Worm (Caenorhabditis elegans) whole organism, young adult: Measurements from ENCODE around the gene F01D5.1.

Experiments
- B0336.3 ChIP-seq: fragments of 200-800 bp; sonication (Bioruptor generic); IDR thresholded peaks from 2 replicates; pipeline ENCODE4 v1.3.6; 2022; ENCODE audit warnings: missing genetic modification characterization, missing compliant biosample characterization
- C06A6.2 ChIP-seq: fragments of 200-800 bp; sonication (Bioruptor generic); conservative IDR thresholded peaks from 2 replicates; pipeline ENCODE4 v1.3.6; 2022; ENCODE audit warnings: missing genetic modification characterization, missing compliant biosample characterization
- D2030.7 ChIP-seq: fragments of 200-800 bp; sonication (Bioruptor generic); IDR thresholded peaks from 2 replicates; pipeline ENCODE4 v1.3.6; 2022; ENCODE audit warnings: missing genetic modification reagents, missing genetic modification characterization, missing compliant biosample characterization
- F10E7.11 ChIP-seq: sonication (generic microtip); optimal IDR thresholded peaks from 2 replicates; lab custom pipeline; 2017; ENCODE audit warnings: mild to moderate bottlenecking, missing genetic modification characterization, moderate library complexity, missing compliant biosample characterization
- F22D6.2 ChIP-seq: sonication (generic microtip); optimal IDR thresholded peaks from 2 replicates; lab custom pipeline; 2016; ENCODE audit warnings: mild to moderate bottlenecking, missing genetic modification characterization, missing compliant biosample characterization
- F33H1.4 ChIP-seq: fragments of 200-800 bp; sonication (Bioruptor generic); IDR thresholded peaks from 2 replicates; pipeline ENCODE4 v1.3.6; 2022; ENCODE audit warnings: missing genetic modification reagents, missing genetic modification characterization, missing compliant biosample characterization
- F39B2.1 ChIP-seq: fragments of 200-800 bp; sonication (Bioruptor generic); IDR thresholded peaks from 2 replicates; pipeline ENCODE4 v1.3.6; 2022; ENCODE audit warnings: missing genetic modification reagents, missing genetic modification characterization, missing compliant biosample characterization
- F49E8.2 ChIP-seq: sonication (generic microtip); optimal IDR thresholded peaks from 3 replicates; lab custom pipeline; 2017; ENCODE audit warnings: missing genetic modification characterization, mild to moderate bottlenecking, missing compliant biosample characterization, antibody characterized with exemption, moderate library complexity; ENCODE audit not compliant: insufficient read depth
- F52B5.7 ChIP-seq: sonication (generic microtip); optimal IDR thresholded peaks from 2 replicates; lab custom pipeline; 2016; ENCODE audit warnings: mild to moderate bottlenecking, missing genetic modification characterization, missing compliant biosample characterization
- K11D2.4 ChIP-seq: fragments of 200-800 bp; sonication (Bioruptor generic); IDR thresholded peaks from 2 replicates; pipeline ENCODE4 v1.3.6; 2022; ENCODE audit warnings: missing genetic modification reagents, missing genetic modification characterization, missing compliant biosample characterization
- K12H6.12 ChIP-seq: fragments of 200-800 bp; sonication (Bioruptor generic); optimal IDR thresholded peaks from 2 replicates; lab custom pipeline; 2018; ENCODE audit warnings: mild to moderate bottlenecking, missing genetic modification characterization, missing compliant biosample characterization
- Y53G8AR.9 ChIP-seq: fragments of 200-800 bp; sonication (Bioruptor generic); conservative IDR thresholded peaks from 2 replicates; pipeline ENCODE4 v1.3.6; 2022; ENCODE audit warnings: missing genetic modification reagents, missing genetic modification characterization, missing compliant biosample characterization
- Y56A3A.18 ChIP-seq: fragments of 200-800 bp; sonication (Bioruptor generic); IDR thresholded peaks from 2 replicates; pipeline ENCODE4 v1.3.6; 2022; ENCODE audit warnings: missing genetic modification reagents, missing genetic modification characterization, missing compliant biosample characterization
- Y95B8A.8 ChIP-seq: fragments of 200-800 bp; sonication (Bioruptor generic); IDR thresholded peaks from 2 replicates; pipeline ENCODE4 v1.3.6; 2022; ENCODE audit warnings: missing genetic modification reagents, missing genetic modification characterization, missing compliant biosample characterization
- attf-3 ChIP-seq: fragments of 200-800 bp; sonication (Bioruptor generic); conservative IDR thresholded peaks from 2 replicates; pipeline ENCODE4 v1.3.6; 2022; ENCODE audit warnings: missing genetic modification reagents, missing genetic modification characterization, missing compliant biosample characterization
- ceh-91 ChIP-seq: fragments of 200-800 bp; sonication (Bioruptor generic); IDR thresholded peaks from 2 replicates; pipeline ENCODE4 v1.3.6; 2022; ENCODE audit warnings: missing genetic modification reagents, missing genetic modification characterization, missing compliant biosample characterization
- dox-1 ChIP-seq: fragments of 200-800 bp; sonication (Bioruptor generic); IDR thresholded peaks from 2 replicates; pipeline ENCODE4 v1.3.6; 2022; ENCODE audit warnings: missing genetic modification reagents, missing genetic modification characterization, missing compliant biosample characterization
- dpff-1 ChIP-seq: sonication (generic microtip); optimal IDR thresholded peaks from 2 replicates; lab custom pipeline; 2017; ENCODE audit warnings: mild to moderate bottlenecking, missing genetic modification characterization, missing compliant biosample characterization
- dpl-1 ChIP-seq: fragments of 150-350 bp; optimal IDR thresholded peaks from 2 replicates; lab custom pipeline; 2014; ENCODE audit warnings: missing biosample characterization, missing genetic modification reagents, missing genetic modification characterization
- egl-18 ChIP-seq: fragments of 200-800 bp; sonication (Bioruptor generic); IDR thresholded peaks from 2 replicates; pipeline ENCODE4 v1.3.6; 2022; ENCODE audit warnings: missing genetic modification reagents, missing genetic modification characterization, missing compliant biosample characterization
- ekl-4 ChIP-seq: fragments of 200-800 bp; sonication (Bioruptor generic); IDR thresholded peaks from 2 replicates; pipeline ENCODE4 v1.3.6; 2022; ENCODE audit warnings: missing genetic modification reagents, missing genetic modification characterization, missing compliant biosample characterization
- ets-4 ChIP-seq: fragments of 200-800 bp; sonication (Bioruptor generic); optimal IDR thresholded peaks from 2 replicates; lab custom pipeline; 2018; ENCODE audit warnings: mild to moderate bottlenecking, missing genetic modification characterization, missing compliant biosample characterization
- fkh-3 ChIP-seq: sonication (generic microtip); optimal IDR thresholded peaks from 2 replicates; lab custom pipeline; 2016; ENCODE audit warnings: mild to moderate bottlenecking, missing genetic modification characterization, missing compliant biosample characterization
- hlh-26 ChIP-seq: fragments of 200-800 bp; sonication (Bioruptor generic); conservative IDR thresholded peaks from 2 replicates; pipeline ENCODE4 v1.3.6; 2022; ENCODE audit warnings: missing genetic modification reagents, missing genetic modification characterization, missing compliant biosample characterization
- hmg-1.2 ChIP-seq: fragments of 200-800 bp; sonication (Bioruptor generic); IDR thresholded peaks from 2 replicates; pipeline ENCODE4 v1.3.6; 2022; ENCODE audit warnings: missing genetic modification reagents, missing genetic modification characterization, missing compliant biosample characterization
- lag-1 ChIP-seq: fragments of 200-800 bp; sonication (Bioruptor generic); IDR thresholded peaks from 2 replicates; pipeline ENCODE4 v1.3.6; 2022; ENCODE audit warnings: missing genetic modification reagents, missing genetic modification characterization, missing compliant biosample characterization
- let-526 ChIP-seq: fragments of 200-800 bp; sonication (Bioruptor generic); IDR thresholded peaks from 2 replicates; pipeline ENCODE4 v1.3.6; 2022; ENCODE audit warnings: missing genetic modification reagents, missing genetic modification characterization, missing compliant biosample characterization
- lin-26 ChIP-seq: fragments of 200-800 bp; sonication (Bioruptor generic); IDR thresholded peaks from 2 replicates; pipeline ENCODE4 v1.3.6; 2022; ENCODE audit warnings: missing genetic modification reagents, missing genetic modification characterization, missing compliant biosample characterization
- lir-1 ChIP-seq: fragments of 200-800 bp; sonication (Bioruptor generic); conservative IDR thresholded peaks from 2 replicates; pipeline ENCODE4 v1.3.6; 2022; ENCODE audit warnings: missing genetic modification reagents, missing genetic modification characterization, missing compliant biosample characterization
- nfya-2 ChIP-seq: fragments of 200-800 bp; sonication (Bioruptor generic); IDR thresholded peaks from 2 replicates; pipeline ENCODE4 v1.3.6; 2022; ENCODE audit warnings: missing genetic modification reagents, missing genetic modification characterization, missing compliant biosample characterization
- nhr-179 ChIP-seq: sonication (generic microtip); optimal IDR thresholded peaks from 2 replicates; lab custom pipeline; 2016; ENCODE audit warnings: mild to moderate bottlenecking, missing genetic modification characterization, missing compliant biosample characterization
- nhr-80 ChIP-seq: sonication (generic microtip); optimal IDR thresholded peaks from 2 replicates; lab custom pipeline; 2016; ENCODE audit warnings: missing genetic modification characterization, missing compliant biosample characterization
- nhr-90 ChIP-seq: sonication (generic microtip); optimal IDR thresholded peaks from 2 replicates; lab custom pipeline; 2016; ENCODE audit warnings: missing genotype, mild to moderate bottlenecking, missing genetic modification characterization, missing compliant biosample characterization
- pbrm-1 ChIP-seq: fragments of 200-800 bp; sonication (Bioruptor generic); IDR thresholded peaks from 2 replicates; pipeline ENCODE4 v1.3.6; 2022; ENCODE audit warnings: missing genetic modification reagents, missing genetic modification characterization, missing compliant biosample characterization
- pha-4 ChIP-seq: fragments of 150-350 bp; sonication (generic microtip); optimal IDR thresholded peaks from 2 replicates; lab custom pipeline; 2014; ENCODE audit warnings: missing biosample characterization, missing genetic modification reagents, missing genetic modification characterization
- rcor-1 ChIP-seq: fragments of 200-800 bp; sonication (Bioruptor generic); IDR thresholded peaks from 2 replicates; pipeline ENCODE4 v1.3.6; 2022; ENCODE audit warnings: missing genetic modification reagents, missing genetic modification characterization, missing compliant biosample characterization
- rec-8 ChIP-seq, 2 experiments: sonication (generic microtip); optimal IDR thresholded peaks; 2 replicates each; lab custom pipeline; 2016; ENCODE audit warnings: mild to moderate bottlenecking in 2 of 2, missing genetic modification characterization in 2 of 2, missing genetic modification reagents in 2 of 2, missing genotype in 2 of 2, missing biosample characterization in 1 of 2, missing compliant biosample characterization in 1 of 2, moderate library complexity in 1 of 2
- sea-2 ChIP-seq: fragments of 200-800 bp; sonication (Bioruptor generic); IDR thresholded peaks from 2 replicates; pipeline ENCODE4 v1.3.6; 2022; ENCODE audit warnings: missing genetic modification characterization, missing compliant biosample characterization
- sptf-2 ChIP-seq: fragments of 200-800 bp; sonication (Bioruptor generic); optimal IDR thresholded peaks from 2 replicates; lab custom pipeline; 2018; ENCODE audit warnings: mild to moderate bottlenecking, missing genetic modification characterization, missing compliant biosample characterization
- tbx-9 ChIP-seq: sonication (generic microtip); optimal IDR thresholded peaks from 2 replicates; lab custom pipeline; 2016; ENCODE audit warnings: borderline replicate concordance, missing genetic modification characterization, inconsistent platforms, missing compliant biosample characterization
- tlf-1 ChIP-seq: fragments of 200-800 bp; sonication (Bioruptor generic); optimal IDR thresholded peaks from 2 replicates; lab custom pipeline; 2018; ENCODE audit warnings: mild to moderate bottlenecking, missing genetic modification characterization, missing compliant biosample characterization
- zfh-2 ChIP-seq: fragments of 200-800 bp; sonication (Bioruptor generic); conservative IDR thresholded peaks from 2 replicates; pipeline ENCODE4 v1.3.6; 2022; ENCODE audit warnings: missing genetic modification reagents, missing genetic modification characterization, missing compliant biosample characterization
- ztf-22 ChIP-seq: fragments of 200-800 bp; sonication (Bioruptor generic); optimal IDR thresholded peaks from 2 replicates; lab custom pipeline; 2018; ENCODE audit warnings: mild to moderate bottlenecking, missing genetic modification characterization, moderate library complexity, missing compliant biosample characterization
- ztf-25 ChIP-seq: fragments of 200-800 bp; sonication (Bioruptor generic); IDR thresholded peaks from 2 replicates; pipeline ENCODE4 v1.3.6; 2022; ENCODE audit warnings: missing genetic modification reagents, missing genetic modification characterization, missing compliant biosample characterization
- ztf-6 ChIP-seq: fragments of 200-800 bp; sonication (Bioruptor generic); IDR thresholded peaks from 2 replicates; pipeline ENCODE4 v1.3.6; 2022; ENCODE audit warnings: missing genetic modification reagents, missing genetic modification characterization, missing compliant biosample characterization

The F01D5.1 gene

ce11 chrII:14019625-14020024, 22.2 kb upstream of the F01D5.1 start (continued):
- TF ChIP-seq let-526 (GFP tag; lab: Robert Waterston, UW) = peak; percentile 72; the same call in 1 of the 2 replicates
- peak; percentile 8; the same call in 1 of the 2 replicates for TF ChIP-seq rcor-1 (GFP tag; lab: Robert Waterston, UW)
- peak; percentile 56 for TF ChIP-seq ekl-4 (GFP tag; lab: Robert Waterston, UW)
- TF ChIP-seq sptf-2 (GFP tag; lab: Kevin White, UChicago) = peak; percentile 40
- peak; percentile 67 for TF ChIP-seq attf-3
- TF ChIP-seq D2030.7 (GFP tag; lab: Robert Waterston, UW) = peak; percentile 40; the same call in 1 of the 2 replicates
- TF ChIP-seq F33H1.4 = 0 out of 2 replicates have a peak, but pooled peaks have one; percentile 9
- TF ChIP-seq egl-18 (GFP tag; lab: Robert Waterston, UW) = 0 out of 2 replicates have a peak, but pooled peaks have one; percentile 61
- TF ChIP-seq sea-2 (GFP tag; lab: Robert Waterston, UW) = peak; percentile 68; the same call in 1 of the 2 replicates
- TF ChIP-seq ztf-6 = peak; percentile 12; the same call in 1 of the 2 replicates
- peak; percentile 96 for TF ChIP-seq zfh-2 (GFP tag; lab: Robert Waterston, UW)
- TF ChIP-seq ztf-25 (GFP tag; lab: Robert Waterston, UW) = peak; percentile 81

DNA sequence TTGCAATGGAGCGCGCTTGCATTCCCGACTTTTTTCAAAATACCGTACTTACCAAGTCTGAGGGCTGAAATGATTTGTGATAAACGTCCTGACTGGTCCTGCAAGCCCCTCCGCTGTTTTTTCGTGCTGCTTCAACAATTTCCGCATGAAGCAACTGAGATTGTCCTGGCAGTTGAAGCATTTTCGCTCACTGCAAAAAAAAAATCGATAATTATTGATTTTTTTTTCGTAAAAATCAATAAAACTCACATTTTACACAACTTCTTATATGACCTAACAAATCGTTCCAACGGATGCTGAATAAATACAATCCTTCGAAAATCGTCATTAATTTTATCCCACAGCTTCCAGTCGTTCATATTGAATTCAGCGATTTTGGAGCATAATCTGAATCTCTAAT, 21.5 kb upstream of the F01D5.1 start:
- no peak for TF ChIP-seq tbx-9
- no peak for TF ChIP-seq Y53G8AR.9 (GFP tag; lab: Robert Waterston, UW)
- no peak for TF ChIP-seq rec-8 (tag; optimal IDR thresholded peaks at IDR 0.05; lab: Kevin White, UChicago)
- TF ChIP-seq B0336.3 (GFP tag; lab: Robert Waterston, UW) = no peak
- TF ChIP-seq nhr-90 (tag; lab: Kevin White, UChicago) = no peak
- no peak for TF ChIP-seq F49E8.2 (tag; lab: Kevin White, UChicago)
- TF ChIP-seq K12H6.12 (tag; lab: Kevin White, UChicago) = no peak
- TF ChIP-seq nhr-179 (tag; lab: Kevin White, UChicago) = no peak
- TF ChIP-seq ztf-22 (GFP tag; lab: Kevin White, UChicago) = no peak
- no peak for TF ChIP-seq dox-1 (GFP tag; lab: Robert Waterston, UW)
- TF ChIP-seq hlh-26 (GFP tag; lab: Robert Waterston, UW) = no peak
- no peak for TF ChIP-seq dpl-1 (GFP tag; lab: Kevin White, UChicago)
- TF ChIP-seq ets-4 (GFP tag; lab: Kevin White, UChicago) = no peak
- no peak for TF ChIP-seq D2030.7 (GFP tag; lab: Robert Waterston, UW)
- no peak for TF ChIP-seq F52B5.7 (tag; lab: Kevin White, UChicago)
- no peak for TF ChIP-seq lir-1 (GFP tag; lab: Robert Waterston, UW)
- no peak for TF ChIP-seq egl-18 (GFP tag; lab: Robert Waterston, UW)
- TF ChIP-seq zfh-2 (GFP tag; lab: Robert Waterston, UW) = no peak
- TF ChIP-seq tlf-1 (GFP tag; lab: Kevin White, UChicago) = no peak
- TF ChIP-seq, all 124 proteins: peak for 0

ce11 chrII:14018192-14018591, 20.8 kb upstream of the F01D5.1 start:
- TF ChIP-seq dpff-1 (peak; percentile 89), Y95B8A.8 (GFP tag; lab: Robert Waterston, UW) (peak; percentile 10; the same call in 1 of the 2 replicates), pbrm-1 (GFP tag; lab: Robert Waterston, UW) (peak; percentile 97), hmg-1.2 (peak; percentile 100), F10E7.11 (tag; lab: Kevin White, UChicago) (peak; percentile 40), Y56A3A.18 (GFP tag; lab: Robert Waterston, UW) (peak; percentile 93), K11D2.4 (peak; percentile 74; the same call in 1 of the 2 replicates), C06A6.2 (0 out of 2 replicates have a peak, but pooled peaks have one; percentile 27), K12H6.12 (tag; lab: Kevin White, UChicago) (peak; percentile 31), fkh-3 (peak; percentile 28), nfya-2 (no peak), nhr-80 (tag; lab: Kevin White, UChicago) (peak; percentile 27), ztf-6 (no peak), F39B2.1 (no peak), ceh-91 (GFP tag; lab: Robert Waterston, UW) (0 out of 2 replicates have a peak, but pooled peaks have one; percentile 25), lin-26 (GFP tag; lab: Robert Waterston, UW) (peak; percentile 74), F22D6.2 (tag; lab: Kevin White, UChicago) (peak; percentile 54), pha-4 (peak; percentile 18), lag-1 (GFP tag; lab: Robert Waterston, UW) (no peak), ekl-4 (GFP tag; lab: Robert Waterston, UW) (peak; percentile 87)
